Worm (Caenorhabditis elegans): ENCODE measurements around the gene try-12.

DNA sequence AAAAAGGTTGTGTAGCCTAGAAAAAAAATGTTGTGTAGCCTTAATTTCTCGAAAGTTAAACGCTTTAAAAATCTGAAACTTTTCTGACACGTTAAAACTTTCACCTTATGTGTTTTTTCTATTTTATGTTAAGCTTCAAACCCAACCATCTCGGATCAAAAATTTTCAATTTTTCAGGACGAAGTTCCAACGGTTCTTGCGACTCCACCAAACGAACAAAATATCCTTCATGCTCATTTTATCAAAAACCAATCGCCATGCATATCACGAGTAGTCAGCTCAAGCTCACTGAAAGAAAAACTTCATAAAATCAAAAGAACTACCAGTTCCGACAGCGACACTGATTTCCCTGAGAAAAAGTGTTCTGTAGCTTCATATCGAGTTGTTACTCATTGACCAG, 12.6 kb upstream of the try-12 start:
- TF ChIP-seq elt-3 (tag; optimal IDR thresholded peaks at IDR 0.05) = no peak
- no peak for TF ChIP-seq blmp-1 (tag; optimal IDR thresholded peaks at IDR 0.05)
- TF ChIP-seq unc-62 (GFP tag; optimal IDR thresholded peaks at IDR 0.05) = no peak
- TF ChIP-seq lin-13 (tag; optimal IDR thresholded peaks at IDR 0.05) = no peak
- TF ChIP-seq snpc-4 (tag; optimal IDR thresholded peaks at IDR 0.05) = no peak
- TF ChIP-seq nhr-28 (tag; optimal IDR thresholded peaks at IDR 0.05) = no peak
- TF ChIP-seq nhr-237 (tag; optimal IDR thresholded peaks at IDR 0.05) = no peak
- TF ChIP-seq lsy-2 (tag; optimal IDR thresholded peaks at IDR 0.05) = no peak
- no peak for TF ChIP-seq pha-4 (tag; optimal IDR thresholded peaks at IDR 0.05)
- TF ChIP-seq elt-1 (tag; optimal IDR thresholded peaks at IDR 0.05; ENCODE audit: borderline replicate concordance, insufficient read depth) = no peak
- TF ChIP-seq ztf-11 (tag; optimal IDR thresholded peaks at IDR 0.05) = no peak
- TF ChIP-seq nhr-76 (tag; optimal IDR thresholded peaks at IDR 0.05) = no peak
- TF ChIP-seq unc-120 (tag; optimal IDR thresholded peaks at IDR 0.05; ENCODE audit: poor library complexity, severe bottlenecking) = no peak
